Fruit fly (Drosophila melanogaster) whole organism, embryonic: ENCODE results near the gene Sec13.

ENCODE experiments used
- Abd-B ChIP-seq: fragments of 200-800 bp; sonication (Bioruptor generic); optimal IDR thresholded peaks from 2 replicates; lab custom pipeline; 2018; ENCODE audit warnings: missing biosample characterization, mild to moderate bottlenecking, missing genetic modification characterization, moderate library complexity
- Ada2b ChIP-seq: fragments of 200-800 bp; sonication (Bioruptor generic); IDR thresholded peaks from 2 replicates; pipeline ENCODE4 v1.3.6; 2022; ENCODE audit warnings: missing biosample characterization, missing genetic modification characterization
- Asciz ChIP-seq: fragments of 200-800 bp; sonication (Bioruptor generic); optimal IDR thresholded peaks from 2 replicates; lab custom pipeline; 2017; ENCODE audit warnings: missing biosample characterization, mild to moderate bottlenecking, missing genetic modification characterization, missing genetic modification reagents
- Atf3 ChIP-seq: fragments of 200-800 bp; sonication (Bioruptor generic); optimal IDR thresholded peaks from 3 replicates; lab custom pipeline; 2016; ENCODE audit warnings: missing biosample characterization, missing genetic modification characterization
- CG14965 ChIP-seq: fragments of 200-800 bp; sonication (Bioruptor generic); optimal IDR thresholded peaks from 2 replicates; lab custom pipeline; 2016; ENCODE audit warnings: missing biosample characterization, missing genetic modification characterization, borderline replicate concordance
- CG1529 ChIP-seq: fragments of 200-800 bp; sonication (Bioruptor generic); optimal IDR thresholded peaks from 3 replicates; lab custom pipeline; 2018; ENCODE audit warnings: missing biosample characterization, missing genetic modification characterization
- CG18262 ChIP-seq: fragments of 200-800 bp; optimal IDR thresholded peaks from 3 replicates; lab custom pipeline; 2019; ENCODE audit warnings: missing biosample characterization, mild to moderate bottlenecking, missing genetic modification characterization, moderate library complexity
- CG18476 ChIP-seq: fragments of 200-800 bp; sonication (Bioruptor generic); optimal IDR thresholded peaks from 2 replicates; lab custom pipeline; 2016; ENCODE audit warnings: missing biosample characterization, mild to moderate bottlenecking, missing genetic modification characterization
- CG2129 ChIP-seq: fragments of 200-800 bp; sonication (Bioruptor generic); IDR thresholded peaks from 2 replicates; pipeline ENCODE4 v1.3.6; 2022; ENCODE audit warnings: missing biosample characterization, missing genetic modification characterization; ENCODE audit not compliant: partially characterized antibody
- CG32772 ChIP-seq: fragments of 200-800 bp; sonication (Bioruptor generic); IDR thresholded peaks from 2 replicates; pipeline ENCODE4 v1.3.6; 2022; ENCODE audit warnings: missing biosample characterization, missing genetic modification characterization
- CG3726 ChIP-seq: fragments of 200-800 bp; sonication (Bioruptor generic); IDR thresholded peaks from 3 replicates; pipeline ENCODE4, ENCODE4 v1.3.6; 2022; ENCODE audit warnings: missing biosample characterization, missing genetic modification characterization
- CG42726 ChIP-seq: fragments of 200-800 bp; sonication (Bioruptor generic); IDR thresholded peaks from 2 replicates; pipeline ENCODE4 v1.3.6; 2022; ENCODE audit warnings: missing biosample characterization, missing genetic modification characterization; ENCODE audit not compliant: partially characterized antibody
- CG6254 ChIP-seq: fragments of 200-800 bp; sonication (Bioruptor generic); optimal IDR thresholded peaks from 3 replicates; lab custom pipeline; 2017; ENCODE audit warnings: mild to moderate bottlenecking, missing biosample characterization, missing genetic modification reagents, missing genetic modification characterization
- Camta ChIP-seq: fragments of 200-800 bp; sonication (Bioruptor generic); optimal IDR thresholded peaks from 2 replicates; lab custom pipeline; 2016; ENCODE audit warnings: missing biosample characterization, missing genetic modification characterization
- Ets97D ChIP-seq: fragments of 200-800 bp; sonication (Bioruptor generic); optimal IDR thresholded peaks from 3 replicates; lab custom pipeline; 2016; ENCODE audit warnings: missing biosample characterization, missing genetic modification characterization
- Gsc ChIP-seq: fragments of 200-800 bp; sonication (Bioruptor generic); IDR thresholded peaks from 2 replicates; pipeline ENCODE4 v1.3.6; 2022; ENCODE audit warnings: missing biosample characterization, missing genetic modification characterization
- H2.0 ChIP-seq: fragments of 200-800 bp; sonication (Bioruptor generic); IDR thresholded peaks from 2 replicates; pipeline ENCODE4 v1.3.6; 2022; ENCODE audit warnings: missing biosample characterization, missing genetic modification characterization
- HLH4C ChIP-seq: fragments of 200-800 bp; sonication (Bioruptor generic); IDR thresholded peaks from 3 replicates; pipeline ENCODE4 v1.3.6; 2022; ENCODE audit warnings: missing biosample characterization, missing genetic modification characterization; ENCODE audit not compliant: partially characterized antibody
- Hand ChIP-seq: fragments of 200-800 bp; sonication (Bioruptor generic); optimal IDR thresholded peaks from 2 replicates; lab custom pipeline; 2017; ENCODE audit warnings: mild to moderate bottlenecking, missing biosample characterization, missing genetic modification reagents, missing genetic modification characterization
- Jarid2 ChIP-seq: fragments of 200-800 bp; sonication (Bioruptor generic); optimal IDR thresholded peaks from 3 replicates; lab custom pipeline; 2017; ENCODE audit warnings: mild to moderate bottlenecking, missing biosample characterization, missing genetic modification reagents, missing genetic modification characterization
- Opbp ChIP-seq: fragments of 200-800 bp; sonication (Bioruptor generic); IDR thresholded peaks from 3 replicates; pipeline ENCODE4 v1.3.6; 2022; ENCODE audit warnings: missing biosample characterization, missing genetic modification characterization; ENCODE audit not compliant: partially characterized antibody
- Pdp1 ChIP-seq, 2 experiments: fragments of 200-800 bp; sonication (Bioruptor generic); optimal IDR thresholded peaks; 3 replicates each; lab custom pipeline; 2016; ENCODE audit warnings: missing biosample characterization in 2 of 2, missing genetic modification characterization in 2 of 2, mild to moderate bottlenecking in 1 of 2, moderate library complexity in 1 of 2
- Ptx1 ChIP-seq: fragments of 200-800 bp; sonication (Bioruptor generic); IDR thresholded peaks from 2 replicates; pipeline ENCODE4 v1.3.6; 2022; ENCODE audit warnings: missing biosample characterization, missing genetic modification characterization
- Rx ChIP-seq: fragments of 200-800 bp; sonication (Bioruptor generic); IDR thresholded peaks from 2 replicates; pipeline ENCODE4 v1.3.6; 2022; ENCODE audit warnings: missing biosample characterization, missing genetic modification characterization
- ab ChIP-seq: fragments of 200-800 bp; sonication (Bioruptor generic); optimal IDR thresholded peaks from 2 replicates; lab custom pipeline; 2016; ENCODE audit warnings: missing biosample characterization, missing genetic modification characterization
- ash1 ChIP-seq: fragments of 200-800 bp; sonication (Bioruptor generic); optimal IDR thresholded peaks from 2 replicates; lab custom pipeline; 2018; ENCODE audit warnings: missing biosample characterization, mild to moderate bottlenecking, missing genetic modification characterization
- bab2 ChIP-seq: fragments of 200-800 bp; sonication (Bioruptor generic); optimal IDR thresholded peaks from 2 replicates; lab custom pipeline; 2016; ENCODE audit warnings: missing biosample characterization, missing genetic modification characterization
- bbx ChIP-seq: fragments of 200-800 bp; sonication (Bioruptor generic); IDR thresholded peaks from 2 replicates; pipeline ENCODE4 v1.3.6; 2022; ENCODE audit warnings: missing biosample characterization, missing genetic modification characterization; ENCODE audit not compliant: partially characterized antibody
- chinmo ChIP-seq: fragments of 200-800 bp; sonication (Bioruptor generic); IDR thresholded peaks from 4 replicates; pipeline ENCODE4 v1.3.6; 2022; ENCODE audit warnings: missing biosample characterization, missing genetic modification characterization; ENCODE audit not compliant: partially characterized antibody
- crc ChIP-seq: fragments of 200-800 bp; sonication (Bioruptor generic); optimal IDR thresholded peaks from 2 replicates; lab custom pipeline; 2016; ENCODE audit warnings: missing biosample characterization, missing genetic modification characterization
- croc ChIP-seq: fragments of 200-800 bp; sonication (Bioruptor generic); conservative IDR thresholded peaks from 3 replicates; pipeline ENCODE4 v1.3.6; 2022; ENCODE audit warnings: missing biosample characterization, missing genetic modification characterization
- cwo ChIP-seq: fragments of 200-800 bp; sonication (Bioruptor generic); optimal IDR thresholded peaks from 3 replicates; lab custom pipeline; 2017; ENCODE audit warnings: missing biosample characterization, missing genetic modification characterization, mild to moderate bottlenecking, moderate library complexity, missing genetic modification reagents
- dati ChIP-seq: fragments of 200-800 bp; sonication (Bioruptor generic); IDR thresholded peaks from 2 replicates; pipeline ENCODE4 v1.3.6; 2022; ENCODE audit warnings: missing biosample characterization, missing genetic modification characterization
- dmrt99B ChIP-seq: fragments of 200-800 bp; sonication (Bioruptor generic); optimal IDR thresholded peaks from 2 replicates; lab custom pipeline; 2018; ENCODE audit warnings: missing biosample characterization, mild to moderate bottlenecking, missing genetic modification characterization, moderate library complexity
- dpn ChIP-seq, 2 experiments: fragments of 200-800 bp; sonication (Bioruptor generic); optimal IDR thresholded peaks; 3 replicates each; lab custom pipeline; 2016; ENCODE audit warnings: missing biosample characterization in 2 of 2, missing genetic modification characterization in 2 of 2
- ems ChIP-seq: fragments of 200-800 bp; sonication (Bioruptor generic); optimal IDR thresholded peaks from 3 replicates; lab custom pipeline; 2016; ENCODE audit warnings: missing biosample characterization, missing genetic modification characterization
- ewg ChIP-seq: fragments of 200-800 bp; sonication (Bioruptor generic); optimal IDR thresholded peaks from 3 replicates; lab custom pipeline; 2017; ENCODE audit warnings: mild to moderate bottlenecking, missing biosample characterization, missing genetic modification reagents, missing genetic modification characterization
- fd102C ChIP-seq: fragments of 200-800 bp; sonication (Bioruptor generic); optimal IDR thresholded peaks from 2 replicates; lab custom pipeline; 2018; ENCODE audit warnings: missing biosample characterization, mild to moderate bottlenecking, missing genetic modification characterization, moderate library complexity
- insv ChIP-seq, 2 experiments: fragments of 200-800 bp; sonication (Bioruptor generic); optimal IDR thresholded peaks; 3 replicates each; lab custom pipeline; 2016 to 2018; ENCODE audit warnings: missing biosample characterization in 2 of 2, missing genetic modification characterization in 2 of 2
- jing ChIP-seq: fragments of 200-800 bp; sonication (Bioruptor generic); optimal IDR thresholded peaks from 2 replicates; lab custom pipeline; 2018; ENCODE audit warnings: missing biosample characterization, mild to moderate bottlenecking, missing genetic modification characterization
- jumu ChIP-seq: fragments of 200-800 bp; sonication (Bioruptor generic); optimal IDR thresholded peaks from 3 replicates; lab custom pipeline; 2016; ENCODE audit warnings: missing biosample characterization, missing genetic modification characterization
- mirr ChIP-seq: fragments of 200-800 bp; sonication (Bioruptor generic); optimal IDR thresholded peaks from 3 replicates; lab custom pipeline; 2018; ENCODE audit warnings: missing biosample characterization, mild to moderate bottlenecking, missing genetic modification characterization
- otp ChIP-seq: fragments of 200-800 bp; sonication (Bioruptor generic); IDR thresholded peaks from 3 replicates; pipeline ENCODE4, ENCODE4 v1.3.6; 2022; ENCODE audit warnings: missing biosample characterization, missing genetic modification characterization
- ranshi ChIP-seq: fragments of 200-800 bp; sonication (Bioruptor generic); IDR thresholded peaks from 2 replicates; pipeline ENCODE4 v1.3.6; 2022; ENCODE audit warnings: missing biosample characterization, missing genetic modification characterization
- sd ChIP-seq: fragments of 200-800 bp; sonication (Bioruptor generic); optimal IDR thresholded peaks from 3 replicates; lab custom pipeline; 2018; ENCODE audit warnings: missing biosample characterization, mild to moderate bottlenecking, missing genetic modification characterization, moderate library complexity
- sima ChIP-seq: fragments of 200-800 bp; sonication (Bioruptor generic); optimal IDR thresholded peaks from 2 replicates; lab custom pipeline; 2016; ENCODE audit warnings: missing biosample characterization, missing genetic modification characterization
- sisA ChIP-seq: fragments of 200-800 bp; sonication (Bioruptor generic); IDR thresholded peaks from 2 replicates; pipeline ENCODE4 v1.3.6; 2022; ENCODE audit warnings: missing biosample characterization, missing genetic modification characterization
- slp2 ChIP-seq: fragments of 200-800 bp; sonication (Bioruptor generic); optimal IDR thresholded peaks from 2 replicates; lab custom pipeline; 2016; ENCODE audit warnings: missing biosample characterization, missing genetic modification characterization
- sna ChIP-seq: fragments of 200-800 bp; sonication (Bioruptor generic); IDR thresholded peaks from 2 replicates; pipeline ENCODE4 v1.3.6; 2022; ENCODE audit warnings: missing biosample characterization, missing genetic modification characterization; ENCODE audit not compliant: partially characterized antibody

Gene Sec13

dm6 chr3R:23384591-23385260 lies 28.6 kb downstream of the Sec13 start, which contains the start of gene CG4393 (continued):
- no peak for TF ChIP-seq Abd-B
- TF ChIP-seq CG32772 (GFP tag; lab: Robert Waterston, UW): no peak
- TF ChIP-seq Hand (GFP tag; lab: Kevin White, UChicago): no peak
- TF ChIP-seq Asciz: no peak
- TF ChIP-seq ewg (GFP tag; lab: Kevin White, UChicago): peak; percentile 25
- TF ChIP-seq HLH4C: 0 out of 3 replicates have a peak, but pooled peaks have one; percentile 30
- TF ChIP-seq fd102C: no peak
- TF ChIP-seq CG6254: no peak
- no peak for TF ChIP-seq CG18262 (tag; lab: Kevin White, UChicago)
- no peak for TF ChIP-seq Opbp
- no peak for TF ChIP-seq CG14965
- TF ChIP-seq Pdp1 (GFP tag; optimal IDR thresholded peaks at IDR 0.05; lab: Kevin White, UChicago): no peak
- no peak for TF ChIP-seq bbx (GFP tag; lab: Robert Waterston, UW)
- TF ChIP-seq dati (GFP tag; lab: Robert Waterston, UW): no peak
- no peak for TF ChIP-seq crc (GFP tag; lab: Kevin White, UChicago)
- TF ChIP-seq dpn (GFP tag; optimal IDR thresholded peaks at IDR 0.05; lab: Kevin White, UChicago): no peak
- no peak for TF ChIP-seq cwo (GFP tag; lab: Kevin White, UChicago)
- no peak for TF ChIP-seq CG42726 (GFP tag; lab: Robert Waterston, UW)
- no peak for TF ChIP-seq Ets97D (GFP tag; lab: Kevin White, UChicago)
- TF ChIP-seq jing (GFP tag; lab: Kevin White, UChicago): no peak
- TF ChIP-seq CG2129 (GFP tag; lab: Robert Waterston, UW): no peak
- TF ChIP-seq croc: no peak
- no peak for TF ChIP-seq Camta
- no peak for TF ChIP-seq ab (GFP tag; lab: Kevin White, UChicago)
- TF ChIP-seq CG18476: no peak
- no peak for TF ChIP-seq Atf3 (GFP tag; lab: Kevin White, UChicago)
- no peak for TF ChIP-seq sisA (GFP tag; lab: Robert Waterston, UW)
- TF ChIP-seq ems: no peak
- TF ChIP-seq Gsc: no peak
- 0 out of 4 replicates have a peak, but pooled peaks have one; percentile 44 for TF ChIP-seq chinmo
- TF ChIP-seq CG3726 (GFP tag; lab: Robert Waterston, UW): no peak
- TF ChIP-seq insv (GFP tag; optimal IDR thresholded peaks at IDR 0.05; lab: Kevin White, UChicago): no peak
- TF ChIP-seq dmrt99B: no peak
- no peak for TF ChIP-seq bab2 (GFP tag; lab: Kevin White, UChicago)
- TF ChIP-seq ash1 (GFP tag; lab: Kevin White, UChicago): no peak
- no peak for TF ChIP-seq sd (tag; lab: Kevin White, UChicago)
- TF ChIP-seq slp2 (GFP tag; lab: Kevin White, UChicago): no peak
- peak; percentile 43 for TF ChIP-seq Jarid2 (GFP tag; lab: Kevin White, UChicago)
- TF ChIP-seq H2.0 (GFP tag; lab: Robert Waterston, UW): no peak
- no peak for TF ChIP-seq sima
- TF ChIP-seq Ada2b: no peak
- no peak for TF ChIP-seq jumu (GFP tag; lab: Kevin White, UChicago)
- TF ChIP-seq otp (GFP tag; lab: Robert Waterston, UW): no peak
- no peak for TF ChIP-seq mirr (GFP tag; lab: Kevin White, UChicago)
- TF ChIP-seq Ptx1 (GFP tag; lab: Robert Waterston, UW): no peak
- TF ChIP-seq ranshi: no peak
- TF ChIP-seq sna (GFP tag; lab: Robert Waterston, UW): no peak
- no peak for TF ChIP-seq CG1529 (GFP tag; lab: Kevin White, UChicago)
- no peak for TF ChIP-seq Rx (GFP tag; lab: Robert Waterston, UW)
